Fruit fly (Drosophila melanogaster) whole organism, embryonic: ENCODE data around the gene Dlg5.

ENCODE experiments used
- Blimp-1 ChIP-seq: fragments of 200-800 bp; sonication (Bioruptor generic); optimal IDR thresholded peaks from 3 replicates; lab custom pipeline; 2018; ENCODE audit warnings: missing biosample characterization, missing genetic modification characterization, mild to moderate bottlenecking, moderate library complexity, missing genetic modification reagents
- CG10267 ChIP-seq: fragments of 200-800 bp; sonication (Bioruptor generic); optimal IDR thresholded peaks from 2 replicates; lab custom pipeline; 2018; ENCODE audit warnings: missing biosample characterization, mild to moderate bottlenecking, missing genetic modification characterization, moderate library complexity
- CG10959 ChIP-seq: fragments of 200-800 bp; sonication (Bioruptor generic); IDR thresholded peaks from 2 replicates; pipeline ENCODE4 v1.3.6; 2022; ENCODE audit warnings: missing biosample characterization, missing genetic modification characterization
- CG10979 ChIP-seq: fragments of 200-800 bp; sonication (Bioruptor generic); optimal IDR thresholded peaks from 2 replicates; lab custom pipeline; 2018; ENCODE audit warnings: missing biosample characterization, mild to moderate bottlenecking, missing genetic modification characterization, moderate library complexity
- CG12155 ChIP-seq: fragments of 200-800 bp; sonication (Bioruptor generic); optimal IDR thresholded peaks from 3 replicates; lab custom pipeline; 2016; ENCODE audit warnings: missing biosample characterization, missing genetic modification characterization
- CG12391 ChIP-seq: fragments of 200-800 bp; sonication (Bioruptor generic); optimal IDR thresholded peaks from 3 replicates; lab custom pipeline; 2018; ENCODE audit warnings: missing biosample characterization, mild to moderate bottlenecking, missing genetic modification characterization, moderate library complexity
- CG14710 ChIP-seq: fragments of 200-800 bp; sonication (Bioruptor generic); optimal IDR thresholded peaks from 3 replicates; lab custom pipeline; 2019; ENCODE audit warnings: missing biosample characterization, mild to moderate bottlenecking, missing genetic modification characterization, moderate library complexity
- CG15696 ChIP-seq: fragments of 200-800 bp; sonication (Bioruptor generic); optimal IDR thresholded peaks from 2 replicates; lab custom pipeline; 2019; ENCODE audit warnings: missing biosample characterization, mild to moderate bottlenecking, missing genetic modification characterization, moderate library complexity
- CG17361 ChIP-seq: fragments of 200-800 bp; sonication (Bioruptor generic); IDR thresholded peaks from 3 replicates; pipeline ENCODE4 v1.3.6; 2022; ENCODE audit warnings: missing biosample characterization, missing genetic modification characterization
- CG17829 ChIP-seq: fragments of 200-800 bp; optimal IDR thresholded peaks from 2 replicates; lab custom pipeline; 2019; ENCODE audit warnings: missing biosample characterization, mild to moderate bottlenecking, missing genetic modification characterization, moderate library complexity
- CG18262 ChIP-seq: fragments of 200-800 bp; optimal IDR thresholded peaks from 3 replicates; lab custom pipeline; 2019; ENCODE audit warnings: missing biosample characterization, mild to moderate bottlenecking, missing genetic modification characterization, moderate library complexity
- CG2116 ChIP-seq: fragments of 200-800 bp; sonication (Bioruptor generic); optimal IDR thresholded peaks from 3 replicates; lab custom pipeline; 2018; ENCODE audit warnings: missing biosample characterization, mild to moderate bottlenecking, missing genetic modification characterization
- CG2712 ChIP-seq: fragments of 200-800 bp; optimal IDR thresholded peaks from 3 replicates; lab custom pipeline; 2019; ENCODE audit warnings: missing biosample characterization, mild to moderate bottlenecking, missing genetic modification characterization, moderate library complexity
- CG31441 ChIP-seq: fragments of 200-800 bp; sonication (Bioruptor generic); IDR thresholded peaks from 2 replicates; pipeline ENCODE4 v1.3.6; 2022; ENCODE audit warnings: missing biosample characterization, missing genetic modification characterization
- CG4360 ChIP-seq: fragments of 200-800 bp; sonication (Bioruptor generic); IDR thresholded peaks from 2 replicates; pipeline ENCODE4 v1.3.6; 2022; ENCODE audit warnings: missing biosample characterization, missing genetic modification characterization
- CG4404 ChIP-seq: fragments of 200-800 bp; sonication (Bioruptor generic); IDR thresholded peaks from 2 replicates; pipeline ENCODE4 v1.3.6; 2022; ENCODE audit warnings: missing biosample characterization, missing genetic modification characterization
- CG4424 ChIP-seq: fragments of 200-800 bp; sonication (Bioruptor generic); optimal IDR thresholded peaks from 3 replicates; lab custom pipeline; 2016; ENCODE audit warnings: missing biosample characterization, missing genetic modification characterization
- CG4707 ChIP-seq: fragments of 200-800 bp; sonication (Bioruptor generic); optimal IDR thresholded peaks from 2 replicates; lab custom pipeline; 2018; ENCODE audit warnings: missing biosample characterization, mild to moderate bottlenecking, missing genetic modification characterization, moderate library complexity
- CG7372 ChIP-seq: fragments of 200-800 bp; sonication (Bioruptor generic); IDR thresholded peaks from 2 replicates; pipeline ENCODE4 v1.3.6; 2022; ENCODE audit warnings: missing biosample characterization, missing genetic modification characterization
- CG8388 ChIP-seq: fragments of 200-800 bp; sonication (Bioruptor generic); optimal IDR thresholded peaks from 2 replicates; lab custom pipeline; 2019; ENCODE audit warnings: missing biosample characterization, mild to moderate bottlenecking, missing genetic modification characterization, moderate library complexity
- CG8924 ChIP-seq: fragments of 200-800 bp; optimal IDR thresholded peaks from 3 replicates; lab custom pipeline; 2019; ENCODE audit warnings: missing biosample characterization, mild to moderate bottlenecking, missing genetic modification characterization, moderate library complexity
- CG9727 ChIP-seq: fragments of 200-800 bp; sonication (Bioruptor generic); optimal IDR thresholded peaks from 3 replicates; lab custom pipeline; 2017; ENCODE audit warnings: missing biosample characterization, mild to moderate bottlenecking, missing genetic modification characterization
- CHES-1-like ChIP-seq: fragments of 200-800 bp; sonication (Bioruptor generic); optimal IDR thresholded peaks from 2 replicates; lab custom pipeline; 2016; ENCODE audit warnings: missing biosample characterization, missing genetic modification characterization
- CoRest ChIP-seq: fragments of 200-800 bp; sonication (Bioruptor generic); optimal IDR thresholded peaks from 3 replicates; lab custom pipeline; 2018; ENCODE audit warnings: missing biosample characterization, mild to moderate bottlenecking, missing genetic modification characterization, moderate library complexity
- D ChIP-seq, 2 experiments: fragments of 200-800 bp in 1 of 2; fragments of >200 bp in 1 of 2; sonication (Bioruptor generic) in 1 of 2; optimal IDR thresholded peaks; 2 replicates in 1 of 2; 3 replicates in 1 of 2; lab custom pipeline; 2017; ENCODE audit warnings: mild to moderate bottlenecking in 1 of 2, missing biosample characterization in 1 of 2, missing genetic modification characterization in 1 of 2, missing genetic modification reagents in 1 of 2
- D19A ChIP-seq: fragments of 200-800 bp; optimal IDR thresholded peaks from 3 replicates; lab custom pipeline; 2019; ENCODE audit warnings: missing biosample characterization, mild to moderate bottlenecking, missing genetic modification characterization, moderate library complexity
- Mes4 ChIP-seq: fragments of 200-800 bp; sonication (Bioruptor generic); optimal IDR thresholded peaks from 2 replicates; lab custom pipeline; 2016; ENCODE audit warnings: missing biosample characterization, missing genetic modification characterization
- Neu2 ChIP-seq: fragments of 200-800 bp; sonication (Bioruptor generic); optimal IDR thresholded peaks from 3 replicates; lab custom pipeline; 2016; ENCODE audit warnings: missing biosample characterization, missing genetic modification characterization, borderline replicate concordance
- Oli ChIP-seq: fragments of 200-800 bp; sonication (Bioruptor generic); optimal IDR thresholded peaks from 2 replicates; lab custom pipeline; 2018; ENCODE audit warnings: missing biosample characterization, mild to moderate bottlenecking, missing genetic modification characterization, moderate library complexity
- Pdp1 ChIP-seq, 2 experiments: fragments of 200-800 bp; sonication (Bioruptor generic); optimal IDR thresholded peaks; 3 replicates each; lab custom pipeline; 2016; ENCODE audit warnings: missing biosample characterization in 2 of 2, missing genetic modification characterization in 2 of 2, mild to moderate bottlenecking in 1 of 2, moderate library complexity in 1 of 2
- Ssrp ChIP-seq: fragments of 200-800 bp; sonication (Bioruptor generic); optimal IDR thresholded peaks from 2 replicates; lab custom pipeline; 2018; ENCODE audit warnings: missing biosample characterization, mild to moderate bottlenecking, missing genetic modification characterization, moderate library complexity
- Xrp1 ChIP-seq: fragments of 200-800 bp; sonication (Bioruptor generic); IDR thresholded peaks from 2 replicates; pipeline ENCODE4 v1.3.6; 2022; ENCODE audit warnings: missing biosample characterization, missing genetic modification characterization
- ac ChIP-seq: fragments of 200-800 bp; sonication (Bioruptor generic); optimal IDR thresholded peaks from 3 replicates; lab custom pipeline; 2017; ENCODE audit warnings: missing biosample characterization, mild to moderate bottlenecking, missing genetic modification characterization
- bsh ChIP-seq, 2 experiments: fragments of 200-800 bp; sonication (Bioruptor generic); optimal IDR thresholded peaks; 2 replicates each; lab custom pipeline; 2017 to 2018; ENCODE audit warnings: mild to moderate bottlenecking in 2 of 2, missing biosample characterization in 2 of 2, missing genetic modification characterization in 2 of 2, moderate library complexity in 1 of 2
- fd64A ChIP-seq: fragments of 200-800 bp; sonication (Bioruptor generic); optimal IDR thresholded peaks from 3 replicates; lab custom pipeline; 2018; ENCODE audit warnings: missing biosample characterization, mild to moderate bottlenecking, missing genetic modification characterization
- fd96Cb ChIP-seq: fragments of 200-800 bp; sonication (Bioruptor generic); optimal IDR thresholded peaks from 2 replicates; lab custom pipeline; 2018; ENCODE audit warnings: missing biosample characterization, mild to moderate bottlenecking, missing genetic modification characterization, moderate library complexity
- gcm ChIP-seq: fragments of 200-800 bp; sonication (Bioruptor generic); optimal IDR thresholded peaks from 2 replicates; lab custom pipeline; 2019; ENCODE audit warnings: missing biosample characterization, mild to moderate bottlenecking, missing genetic modification characterization, moderate library complexity
- gem ChIP-seq: fragments of 200-800 bp; sonication (Bioruptor generic); optimal IDR thresholded peaks from 2 replicates; lab custom pipeline; 2019; ENCODE audit warnings: missing biosample characterization, mild to moderate bottlenecking, missing genetic modification characterization, moderate library complexity
- lola ChIP-seq, 3 experiments: fragments of >200 bp in 2 of 3; fragments of 200-800 bp in 1 of 3; sonication (Bioruptor generic) in 1 of 3; optimal IDR thresholded peaks; 2 replicates each; lab custom pipeline; 2017 to 2019; ENCODE audit warnings: missing biosample characterization in 3 of 3, missing genetic modification characterization in 3 of 3, mild to moderate bottlenecking in 1 of 3, moderate library complexity in 1 of 3
- nau ChIP-seq: fragments of 200-800 bp; sonication (Bioruptor generic); optimal IDR thresholded peaks from 3 replicates; lab custom pipeline; 2017; ENCODE audit warnings: missing biosample characterization, mild to moderate bottlenecking, missing genetic modification characterization, missing genetic modification reagents
- nmo ChIP-seq: fragments of 200-800 bp; sonication (Bioruptor generic); optimal IDR thresholded peaks from 2 replicates; lab custom pipeline; 2018; ENCODE audit warnings: missing biosample characterization, mild to moderate bottlenecking, missing genetic modification characterization, moderate library complexity
- phol ChIP-seq: fragments of 200-800 bp; sonication (Bioruptor generic); optimal IDR thresholded peaks from 3 replicates; lab custom pipeline; 2018; ENCODE audit warnings: missing biosample characterization, mild to moderate bottlenecking, missing genetic modification characterization, moderate library complexity
- sc ChIP-seq, 3 experiments: fragments of >200 bp in 2 of 3; fragments of 200-800 bp in 1 of 3; sonication (Bioruptor generic) in 1 of 3; optimal IDR thresholded peaks; 2 replicates in 2 of 3; 3 replicates in 1 of 3; lab custom pipeline; 2017; ENCODE audit warnings: mild to moderate bottlenecking in 1 of 3, missing biosample characterization in 1 of 3, missing genetic modification characterization in 1 of 3, missing genetic modification reagents in 1 of 3
- trem ChIP-seq: fragments of 200-800 bp; optimal IDR thresholded peaks from 3 replicates; lab custom pipeline; 2019; ENCODE audit warnings: missing biosample characterization, mild to moderate bottlenecking, missing genetic modification characterization, moderate library complexity
- unpg ChIP-seq: fragments of 200-800 bp; sonication (Bioruptor generic); optimal IDR thresholded peaks from 3 replicates; lab custom pipeline; 2018; ENCODE audit warnings: missing biosample characterization, mild to moderate bottlenecking, missing genetic modification characterization, moderate library complexity
- wek ChIP-seq: fragments of 200-800 bp; sonication (Bioruptor generic); optimal IDR thresholded peaks from 3 replicates; lab custom pipeline; 2018; ENCODE audit warnings: missing biosample characterization, mild to moderate bottlenecking, missing genetic modification characterization, moderate library complexity
- zen ChIP-seq: fragments of 200-800 bp; sonication (Bioruptor generic); optimal IDR thresholded peaks from 3 replicates; lab custom pipeline; 2018; ENCODE audit warnings: missing biosample characterization, mild to moderate bottlenecking, missing genetic modification characterization, moderate library complexity

Dlg5 gene

DNA sequence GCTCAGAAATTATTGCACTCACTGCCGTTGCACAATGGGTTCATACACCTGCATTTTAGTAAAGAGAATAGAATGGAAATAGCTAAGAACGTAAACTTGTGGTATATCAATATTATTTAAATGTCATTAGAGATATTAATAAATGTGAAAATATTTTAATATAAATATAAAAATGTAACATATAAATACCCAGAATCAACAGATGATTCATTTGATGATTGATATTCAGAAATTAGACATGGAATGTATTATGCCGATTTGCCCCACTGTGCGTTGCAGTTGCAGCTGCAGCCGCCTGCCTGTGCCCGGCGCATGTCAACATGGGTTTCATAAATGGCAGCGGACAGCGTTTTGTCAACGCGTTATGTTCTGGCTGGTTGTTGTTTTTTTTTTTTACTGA lies 46.9 kb downstream of the Dlg5 start:
- TF ChIP-seq fd96Cb (tag; lab: Kevin White, UChicago) (peak; percentile 3), phol (tag; lab: Kevin White, UChicago) (peak; percentile 35), trem (peak; percentile 8), lola (GFP tag; optimal IDR thresholded peaks at IDR 0.05; lab: Kevin White, UChicago) (peak in 1 of 3 experiments; percentile 68), gem (tag; lab: Kevin White, UChicago) (peak; percentile 49), CG4360 (GFP tag; lab: Robert Waterston, UW) (0 out of 2 replicates have a peak, but pooled peaks have one; percentile 31), Ssrp (tag; lab: Kevin White, UChicago) (peak; percentile 26), sc (optimal IDR thresholded peaks at IDR 0.05; lab: Kevin White, UChicago) (no peak), sc (GFP tag; optimal IDR thresholded peaks at IDR 0.05; lab: Kevin White, UChicago) (peak; percentile 15), Pdp1 (GFP tag; optimal IDR thresholded peaks at IDR 0.05; lab: Kevin White, UChicago) (no peak), CG10959 (GFP tag; lab: Robert Waterston, UW) (no peak), CG17361 (GFP tag; lab: Robert Waterston, UW) (peak; percentile 52; the same call in 2 of the 3 replicates), CG8388 (peak; percentile 25), CG17829 (tag; lab: Kevin White, UChicago) (peak; percentile 31), CHES-1-like (GFP tag; lab: Kevin White, UChicago) (no peak), D19A (peak; percentile 18), CG12155 (GFP tag; lab: Kevin White, UChicago) (no peak), Xrp1 (GFP tag; lab: Robert Waterston, UW) (peak; percentile 46; the same call in 1 of the 2 replicates), unpg (GFP tag; lab: Kevin White, UChicago) (peak; percentile 14), CG10979 (tag; lab: Kevin White, UChicago) (peak; percentile 58), CG10267 (tag; lab: Kevin White, UChicago) (peak; percentile 17), Blimp-1 (GFP tag; lab: Kevin White, UChicago) (peak; percentile 39), CG2712 (peak; percentile 69), CG12391 (peak; percentile 6), wek (GFP tag; lab: Kevin White, UChicago) (no peak), ac (GFP tag; lab: Kevin White, UChicago) (peak; percentile 51), Neu2 (GFP tag; lab: Kevin White, UChicago) (no peak), CG2116 (no peak), CG4707 (GFP tag; lab: Kevin White, UChicago) (peak; percentile 65), CG31441 (GFP tag; lab: Robert Waterston, UW) (peak; percentile 48; the same call in 1 of the 2 replicates), CG4424 (GFP tag; lab: Kevin White, UChicago) (peak; percentile 34), CG18262 (peak; percentile 56), bsh (GFP tag; optimal IDR thresholded peaks at IDR 0.05; lab: Kevin White, UChicago) (peak in 1 of 2 experiments; percentile 49), CG14710 (tag; lab: Kevin White, UChicago) (peak; percentile 47), CoRest (no peak), nau (no peak), fd64A (GFP tag; lab: Kevin White, UChicago) (no peak), zen (tag; lab: Kevin White, UChicago) (peak; percentile 62), gcm (no peak), Oli (tag; lab: Kevin White, UChicago) (peak; percentile 2), CG7372 (GFP tag; lab: Robert Waterston, UW) (no peak), CG9727 (GFP tag; lab: Kevin White, UChicago) (peak; percentile 35), D (optimal IDR thresholded peaks at IDR 0.05; lab: Kevin White, UChicago) (no peak), D (GFP tag; optimal IDR thresholded peaks at IDR 0.05; lab: Kevin White, UChicago) (peak; percentile 38), CG8924 (peak; percentile 23), CG4404 (GFP tag; lab: Robert Waterston, UW) (0 out of 2 replicates have a peak, but pooled peaks have one; percentile 13), CG15696 (peak; percentile 50), nmo (GFP tag; lab: Kevin White, UChicago) (peak; percentile 30), Mes4 (GFP tag; lab: Kevin White, UChicago) (no peak)
